Worm (Caenorhabditis elegans) whole organism, L4 larva: ENCODE results near the gene F41C6.6.

Source experiments
- D1046.2 ChIP-seq: fragments of 200-800 bp; sonication (Bioruptor generic); IDR thresholded peaks from 2 replicates; pipeline ENCODE4 v1.3.6; 2022; ENCODE audit warnings: missing genetic modification characterization, missing compliant biosample characterization
- ZK337.2 ChIP-seq: fragments of 200-800 bp; sonication (Bioruptor generic); IDR thresholded peaks from 2 replicates; pipeline ENCODE4 v1.3.6; 2022; ENCODE audit warnings: missing genetic modification reagents, missing genetic modification characterization, missing compliant biosample characterization
- aha-1 ChIP-seq: fragments of 150-350 bp; peaks from one replicate; lab custom pipeline; 2014; ENCODE audit warnings: missing biosample characterization, missing genetic modification characterization
- ceh-44 ChIP-seq: fragments of 200-800 bp; sonication (Bioruptor generic); IDR thresholded peaks from 2 replicates; pipeline ENCODE4 v1.3.6; 2022; ENCODE audit warnings: missing genetic modification reagents, missing genetic modification characterization, missing compliant biosample characterization
- ces-1 ChIP-seq: fragments of 150-350 bp; sonication (generic microtip); optimal IDR thresholded peaks from 4 replicates; lab custom pipeline; 2014; ENCODE audit warnings: missing biosample characterization, missing genetic modification reagents, missing genetic modification characterization
- cey-2 ChIP-seq: sonication (generic microtip); optimal IDR thresholded peaks from 3 replicates; lab custom pipeline; 2017; ENCODE audit warnings: missing genetic modification characterization, mild to moderate bottlenecking, missing compliant biosample characterization, antibody characterized with exemption, borderline replicate concordance; ENCODE audit not compliant: insufficient read depth
- ctbp-1 ChIP-seq: fragments of 200-800 bp; sonication (Bioruptor generic); IDR thresholded peaks from 2 replicates; pipeline ENCODE4 v1.3.6; 2022; ENCODE audit warnings: missing genetic modification reagents, missing genetic modification characterization, missing compliant biosample characterization
- hlh-30 ChIP-seq: sonication (generic microtip); optimal IDR thresholded peaks from 2 replicates; lab custom pipeline; 2017; ENCODE audit warnings: antibody characterized with exemption, mild to moderate bottlenecking, missing genetic modification characterization, missing compliant biosample characterization; ENCODE audit not compliant: insufficient read depth
- mdl-1 ChIP-seq, 2 experiments: fragments of 150-350 bp in 1 of 2; sonication (generic microtip) in 1 of 2; optimal IDR thresholded peaks; 2 replicates each; lab custom pipeline; 2014 to 2017; ENCODE audit warnings: missing biosample characterization in 2 of 2, missing genetic modification characterization in 2 of 2
- nhr-48 ChIP-seq: sonication (generic microtip); optimal IDR thresholded peaks from 2 replicates; lab custom pipeline; 2016; ENCODE audit warnings: mild to moderate bottlenecking, missing genetic modification characterization, missing compliant biosample characterization
- set-16 ChIP-seq: fragments of 200-800 bp; sonication (Bioruptor generic); IDR thresholded peaks from 2 replicates; pipeline ENCODE4 v1.3.6; 2022; ENCODE audit warnings: missing genetic modification reagents, missing genetic modification characterization, missing compliant biosample characterization
- unc-62 ChIP-seq, 3 experiments: fragments of 150-350 bp in 1 of 3; sonication (generic microtip); optimal IDR thresholded peaks in 2 of 3; peaks in 1 of 3; 1 replicate in 1 of 3; 2 replicates in 2 of 3; lab custom pipeline; 2014 to 2017; ENCODE audit warnings: missing biosample characterization in 3 of 3, missing genetic modification characterization in 3 of 3, missing genetic modification reagents in 3 of 3, missing genotype in 1 of 3
- ztf-11 ChIP-seq: fragments of 150-350 bp; optimal IDR thresholded peaks from 2 replicates; lab custom pipeline; 2014; ENCODE audit warnings: missing biosample characterization, missing genetic modification characterization

F41C6.6 gene

DNA sequence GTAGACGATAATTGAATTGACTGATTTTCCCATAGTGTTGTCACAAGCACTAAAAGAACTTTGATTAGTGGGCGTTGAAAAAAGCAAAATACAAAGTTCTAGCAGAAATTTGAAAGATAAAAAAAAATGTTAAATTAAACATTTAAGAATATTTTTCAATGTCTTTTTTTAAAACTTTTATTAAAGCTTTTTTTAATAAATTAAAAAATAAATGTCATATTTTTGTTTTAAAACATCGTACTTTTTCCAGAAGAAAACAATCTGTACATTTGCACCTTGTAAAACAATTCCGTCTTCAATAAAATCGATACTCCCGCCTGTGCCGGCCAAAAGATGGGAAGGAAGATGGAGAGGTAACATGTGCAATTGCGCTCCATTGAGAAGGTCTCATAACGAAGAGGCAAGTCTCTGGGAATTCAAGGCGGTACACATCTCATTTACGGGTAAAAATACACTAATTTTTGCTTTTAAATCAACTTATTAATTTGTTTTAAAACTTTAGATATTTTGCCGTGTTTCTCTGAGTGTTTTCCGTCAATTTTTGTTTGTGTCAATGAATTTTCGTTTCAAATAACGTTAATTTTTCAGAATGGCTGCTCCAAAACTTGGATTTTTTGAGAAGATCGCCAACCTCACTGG is 40.9 kb downstream of the F41C6.6 start, which contains the start of the genes glr-6 and asg-2 (continued):
- TF ChIP-seq ZK337.2 (no peak), ctbp-1 (0 out of 2 replicates have a peak, but pooled peaks have one; percentile 39), nhr-48 (tag; lab: Kevin White, UChicago) (peak; percentile 22), cey-2 (no peak)

- TF ChIP-seq set-16 (GFP tag; lab: Robert Waterston, UW) (no peak), hlh-30 (peak; percentile 69), D1046.2 (GFP tag; lab: Robert Waterston, UW) (no peak), unc-62 (GFP tag; optimal IDR thresholded peaks at IDR 0.05 in 1 of 2; lab: Kevin White, UChicago) (peak in 1 of 2 experiments; percentile 73), unc-62 (tag; optimal IDR thresholded peaks at IDR 0.05; lab: Kevin White, UChicago) (no peak), mdl-1 (tag; optimal IDR thresholded peaks at IDR 0.05; lab: Kevin White, UChicago) (peak in 1 of 2 experiments; percentile 31)
Measured at ce11 chrX:6836065-6836527, 45.6 kb downstream of the F41C6.6 start, which contains the start of gene F41B4.3. Gene F41B4.3 (minus strand): TSS chrX:6836115.

DNA sequence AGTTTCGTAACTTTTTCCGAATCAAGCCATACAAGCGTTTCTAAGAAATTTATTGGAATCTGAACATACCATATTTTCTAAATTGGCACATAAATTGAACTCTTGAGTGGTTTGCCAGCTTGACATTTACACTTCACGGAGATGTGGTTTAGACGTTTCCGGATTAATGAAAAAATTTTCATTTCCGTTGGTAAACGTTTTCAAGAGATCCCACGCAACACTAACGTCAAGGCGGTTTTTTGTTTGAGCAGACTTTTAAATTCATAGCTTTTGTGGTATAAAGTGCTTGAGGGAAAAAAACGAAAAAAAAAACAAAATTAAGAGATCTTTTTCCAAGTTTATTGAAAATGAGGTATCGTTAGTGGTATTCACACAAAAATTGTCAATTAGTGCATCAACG is 46.5 kb downstream of the F41C6.6 start, which contains the start of gene F41B4.2:
TSS of gene F41B4.2 (minus strand) at position 101 of the 400 bp plus-strand sequence.
- TF ChIP-seq ztf-11 (no peak), aha-1 (peak; percentile 57), ceh-44 (GFP tag; lab: Robert Waterston, UW) (no peak), unc-62 (GFP tag; optimal IDR thresholded peaks at IDR 0.05 in 1 of 2; lab: Kevin White, UChicago) (no peak), unc-62 (tag; optimal IDR thresholded peaks at IDR 0.05; lab: Kevin White, UChicago) (no peak), ces-1 (GFP tag; lab: Kevin White, UChicago) (no peak)
